Worm (Caenorhabditis elegans) whole organism, L4 larva: ENCODE results near the gene C11E4.6.

ENCODE experiments used
- D1046.2 ChIP-seq: fragments of 200-800 bp; sonication (Bioruptor generic); IDR thresholded peaks from 2 replicates; pipeline ENCODE4 v1.3.6; 2022; ENCODE audit warnings: missing genetic modification characterization, missing compliant biosample characterization
- R02D3.7 ChIP-seq: fragments of 150-350 bp; sonication (generic microtip); optimal IDR thresholded peaks from 3 replicates; lab custom pipeline; 2014; ENCODE audit warnings: missing biosample characterization, missing genetic modification characterization
- Y48G9A.11 ChIP-seq: fragments of 200-800 bp; sonication (Bioruptor generic); IDR thresholded peaks from 2 replicates; pipeline ENCODE4 v1.3.6; 2022; ENCODE audit warnings: missing genetic modification reagents, missing genetic modification characterization, missing compliant biosample characterization
- Y5F2A.4 ChIP-seq: fragments of 200-800 bp; sonication (Bioruptor generic); optimal IDR thresholded peaks from 2 replicates; lab custom pipeline; 2018; ENCODE audit warnings: mild to moderate bottlenecking, missing genetic modification characterization, missing compliant biosample characterization
- ZK337.2 ChIP-seq: fragments of 200-800 bp; sonication (Bioruptor generic); IDR thresholded peaks from 2 replicates; pipeline ENCODE4 v1.3.6; 2022; ENCODE audit warnings: missing genetic modification reagents, missing genetic modification characterization, missing compliant biosample characterization
- ceh-20 ChIP-seq: fragments of 200-800 bp; sonication (Bioruptor generic); IDR thresholded peaks from 2 replicates; pipeline ENCODE4 v1.3.6; 2022; ENCODE audit warnings: missing genetic modification reagents, missing genetic modification characterization, missing compliant biosample characterization
- ceh-32 ChIP-seq: sonication (generic microtip); optimal IDR thresholded peaks from 2 replicates; lab custom pipeline; 2016; ENCODE audit warnings: mild to moderate bottlenecking, missing genetic modification characterization, missing compliant biosample characterization; ENCODE audit not compliant: poor library complexity
- ceh-62 ChIP-seq: sonication (generic microtip); optimal IDR thresholded peaks from 2 replicates; lab custom pipeline; 2017; ENCODE audit warnings: missing biosample characterization, missing genetic modification characterization
- ces-1 ChIP-seq: fragments of 150-350 bp; sonication (generic microtip); optimal IDR thresholded peaks from 4 replicates; lab custom pipeline; 2014; ENCODE audit warnings: missing biosample characterization, missing genetic modification reagents, missing genetic modification characterization
- cey-2 ChIP-seq: sonication (generic microtip); optimal IDR thresholded peaks from 3 replicates; lab custom pipeline; 2017; ENCODE audit warnings: missing genetic modification characterization, mild to moderate bottlenecking, missing compliant biosample characterization, antibody characterized with exemption, borderline replicate concordance; ENCODE audit not compliant: insufficient read depth
- ctbp-1 ChIP-seq: fragments of 200-800 bp; sonication (Bioruptor generic); IDR thresholded peaks from 2 replicates; pipeline ENCODE4 v1.3.6; 2022; ENCODE audit warnings: missing genetic modification reagents, missing genetic modification characterization, missing compliant biosample characterization
- daf-12 ChIP-seq: fragments of 150-350 bp; optimal IDR thresholded peaks from 2 replicates; lab custom pipeline; 2014; ENCODE audit warnings: missing biosample characterization, missing genetic modification reagents, missing genetic modification characterization
- daf-19 ChIP-seq: fragments of 200-800 bp; sonication (Bioruptor generic); conservative IDR thresholded peaks from 2 replicates; pipeline ENCODE4 v1.3.6; 2022; ENCODE audit warnings: missing genetic modification characterization, missing compliant biosample characterization
- daf-8 ChIP-seq: fragments of 200-800 bp; sonication (Bioruptor generic); IDR thresholded peaks from 2 replicates; pipeline ENCODE4 v1.3.6; 2022; ENCODE audit warnings: missing genetic modification characterization, missing compliant biosample characterization
- dmd-6 ChIP-seq: fragments of 200-800 bp; sonication (Bioruptor generic); IDR thresholded peaks from 2 replicates; pipeline ENCODE4 v1.3.6; 2022; ENCODE audit warnings: missing genetic modification reagents, missing genetic modification characterization, missing compliant biosample characterization
- dmd-8 ChIP-seq: fragments of 200-800 bp; sonication (Bioruptor generic); IDR thresholded peaks from 2 replicates; pipeline ENCODE4 v1.3.6; 2022; ENCODE audit warnings: missing genetic modification characterization, missing compliant biosample characterization
- dve-1 ChIP-seq: sonication (generic microtip); optimal IDR thresholded peaks from 2 replicates; lab custom pipeline; 2017; ENCODE audit warnings: antibody characterized with exemption, mild to moderate bottlenecking, missing genetic modification characterization, missing compliant biosample characterization; ENCODE audit not compliant: insufficient read depth
- egl-43 ChIP-seq: fragments of 200-800 bp; sonication (Bioruptor generic); IDR thresholded peaks from 2 replicates; pipeline ENCODE4 v1.3.6; 2022; ENCODE audit warnings: missing genetic modification reagents, missing genetic modification characterization, missing compliant biosample characterization
- hif-1 ChIP-seq, 2 experiments: sonication (generic microtip); optimal IDR thresholded peaks; 2 replicates each; lab custom pipeline; 2016 to 2017; ENCODE audit warnings: missing compliant biosample characterization in 2 of 2, missing genetic modification characterization in 2 of 2, missing genetic modification reagents in 2 of 2, missing genotype in 2 of 2, mild to moderate bottlenecking in 1 of 2
- hlh-11 ChIP-seq: fragments of 200-800 bp; sonication (Bioruptor generic); optimal IDR thresholded peaks from 2 replicates; lab custom pipeline; 2018; ENCODE audit warnings: mild to moderate bottlenecking, missing genetic modification characterization, missing compliant biosample characterization
- jun-1 ChIP-seq: fragments of 150-350 bp; optimal IDR thresholded peaks from 2 replicates; lab custom pipeline; 2014; ENCODE audit warnings: missing biosample characterization, missing genetic modification reagents, missing genetic modification characterization
- lim-7 ChIP-seq: fragments of 200-800 bp; sonication (Bioruptor generic); IDR thresholded peaks from 2 replicates; pipeline ENCODE4 v1.3.6; 2022; ENCODE audit warnings: missing genetic modification characterization, missing compliant biosample characterization
- lin-1 ChIP-seq: fragments of 200-800 bp; sonication (Bioruptor generic); IDR thresholded peaks from 2 replicates; pipeline ENCODE4 v1.3.6; 2022; ENCODE audit warnings: missing genetic modification reagents, missing genetic modification characterization, missing compliant biosample characterization
- lin-15B ChIP-seq: fragments of 150-350 bp; sonication (generic microtip); optimal IDR thresholded peaks from 3 replicates; lab custom pipeline; 2014; ENCODE audit warnings: missing biosample characterization, missing genetic modification characterization
- lin-38 ChIP-seq: fragments of 200-800 bp; sonication (Bioruptor generic); IDR thresholded peaks from 2 replicates; pipeline ENCODE4 v1.3.6; 2022; ENCODE audit warnings: missing genetic modification reagents, missing genetic modification characterization, missing compliant biosample characterization
- madf-5 ChIP-seq, 2 experiments: fragments of 200-800 bp; sonication (Bioruptor generic); IDR thresholded peaks; 2 replicates each; pipeline ENCODE4 v1.3.6; 2022; ENCODE audit warnings: missing compliant biosample characterization in 2 of 2, missing genetic modification characterization in 2 of 2
- madf-9 ChIP-seq: fragments of 200-800 bp; sonication (Bioruptor generic); conservative IDR thresholded peaks from 2 replicates; pipeline ENCODE4 v1.3.6; 2022; ENCODE audit warnings: missing genetic modification reagents, missing genetic modification characterization, missing compliant biosample characterization
- mdl-1 ChIP-seq, 2 experiments: fragments of 150-350 bp in 1 of 2; sonication (generic microtip) in 1 of 2; optimal IDR thresholded peaks; 2 replicates each; lab custom pipeline; 2014 to 2017; ENCODE audit warnings: missing biosample characterization in 2 of 2, missing genetic modification characterization in 2 of 2
- mdt-29 ChIP-seq: fragments of 200-800 bp; sonication (Bioruptor generic); IDR thresholded peaks from 2 replicates; pipeline ENCODE4 v1.3.6; 2022; ENCODE audit warnings: missing genetic modification reagents, missing genetic modification characterization, missing compliant biosample characterization
- mes-2 ChIP-seq: sonication (generic microtip); optimal IDR thresholded peaks from 2 replicates; lab custom pipeline; 2016; ENCODE audit warnings: missing genotype, mild to moderate bottlenecking, missing genetic modification characterization, missing compliant biosample characterization; ENCODE audit not compliant: poor library complexity, severe bottlenecking
- nhr-11 ChIP-seq: fragments of 150-350 bp; optimal IDR thresholded peaks from 2 replicates; lab custom pipeline; 2014; ENCODE audit warnings: missing biosample characterization, missing genetic modification characterization
- nhr-111 ChIP-seq: fragments of 200-800 bp; sonication (Bioruptor generic); optimal IDR thresholded peaks from 2 replicates; lab custom pipeline; 2018; ENCODE audit warnings: mild to moderate bottlenecking, missing genetic modification characterization, missing compliant biosample characterization
- nhr-237 ChIP-seq: sonication (generic microtip); optimal IDR thresholded peaks from 2 replicates; lab custom pipeline; 2017; ENCODE audit warnings: missing biosample characterization, missing genetic modification characterization
- nhr-28 ChIP-seq: fragments of 150-350 bp; optimal IDR thresholded peaks from 2 replicates; lab custom pipeline; 2014; ENCODE audit warnings: missing biosample characterization, missing genetic modification characterization
- nhr-42 ChIP-seq: fragments of 200-800 bp; sonication (Bioruptor generic); IDR thresholded peaks from 2 replicates; pipeline ENCODE4 v1.3.6; 2022; ENCODE audit warnings: missing genetic modification characterization, missing compliant biosample characterization
- nhr-6 ChIP-seq: fragments of 150-350 bp; optimal IDR thresholded peaks from 2 replicates; lab custom pipeline; 2014; ENCODE audit warnings: missing biosample characterization, missing genetic modification characterization
- nhr-76 ChIP-seq: fragments of 150-350 bp; optimal IDR thresholded peaks from 2 replicates; lab custom pipeline; 2014; ENCODE audit warnings: missing biosample characterization, missing genetic modification characterization
- pqm-1 ChIP-seq: sonication (generic microtip); optimal IDR thresholded peaks from 2 replicates; lab custom pipeline; 2017; ENCODE audit warnings: missing biosample characterization, missing genetic modification characterization
- rbr-2 ChIP-seq: sonication (generic microtip); optimal IDR thresholded peaks from 2 replicates; lab custom pipeline; 2016; ENCODE audit warnings: missing genotype, missing genetic modification characterization, missing compliant biosample characterization
- snpc-1.2 ChIP-seq: fragments of 200-800 bp; sonication (Bioruptor generic); IDR thresholded peaks from 2 replicates; pipeline ENCODE4 v1.3.6; 2022; ENCODE audit warnings: missing genetic modification reagents, missing genetic modification characterization, missing compliant biosample characterization
- tag-97 ChIP-seq: fragments of 200-800 bp; sonication (Bioruptor generic); IDR thresholded peaks from 2 replicates; pipeline ENCODE4 v1.3.6; 2022; ENCODE audit warnings: missing genetic modification characterization, missing compliant biosample characterization
- tra-1 ChIP-seq: fragments of 200-800 bp; sonication (Bioruptor generic); IDR thresholded peaks from 2 replicates; pipeline ENCODE4 v1.3.6; 2022; ENCODE audit warnings: missing genetic modification reagents, missing genetic modification characterization, missing compliant biosample characterization
- unc-39 ChIP-seq: sonication (generic microtip); optimal IDR thresholded peaks from 2 replicates; lab custom pipeline; 2017; ENCODE audit warnings: missing biosample characterization, missing genetic modification characterization
- unc-62 ChIP-seq, 3 experiments: fragments of 150-350 bp in 1 of 3; sonication (generic microtip); optimal IDR thresholded peaks in 2 of 3; peaks in 1 of 3; 1 replicate in 1 of 3; 2 replicates in 2 of 3; lab custom pipeline; 2014 to 2017; ENCODE audit warnings: missing biosample characterization in 3 of 3, missing genetic modification characterization in 3 of 3, missing genetic modification reagents in 3 of 3, missing genotype in 1 of 3
- zag-1 ChIP-seq: fragments of 150-350 bp; optimal IDR thresholded peaks from 2 replicates; lab custom pipeline; 2014; ENCODE audit warnings: missing biosample characterization, missing genetic modification characterization
- zfp-3 ChIP-seq: fragments of 200-800 bp; sonication (Bioruptor generic); conservative IDR thresholded peaks from 2 replicates; pipeline ENCODE4 v1.3.6; 2022; ENCODE audit warnings: missing genetic modification reagents, missing genetic modification characterization, missing compliant biosample characterization
- ztf-11 ChIP-seq: fragments of 150-350 bp; optimal IDR thresholded peaks from 2 replicates; lab custom pipeline; 2014; ENCODE audit warnings: missing biosample characterization, missing genetic modification characterization
- ztf-7 ChIP-seq: fragments of 150-350 bp; optimal IDR thresholded peaks from 2 replicates; lab custom pipeline; 2014; ENCODE audit warnings: missing biosample characterization, missing genetic modification characterization

The C11E4.6 gene

ce11 chrX:9637700-9638099, 27.3 kb downstream of the C11E4.6 start (continued):
- no peak for TF ChIP-seq nhr-237 (tag; lab: Kevin White, UChicago)
- TF ChIP-seq nhr-42 (GFP tag; lab: Robert Waterston, UW), result peak; percentile 89
- no peak for TF ChIP-seq mdl-1 (tag; optimal IDR thresholded peaks at IDR 0.05; lab: Kevin White, UChicago)
- no peak for TF ChIP-seq ztf-11 (tag; lab: Kevin White, UChicago)
- no peak for TF ChIP-seq ces-1 (GFP tag; lab: Kevin White, UChicago)
- TF ChIP-seq tag-97 (GFP tag; lab: Robert Waterston, UW), result 0 out of 2 replicates have a peak, but pooled peaks have one; percentile 65
- TF ChIP-seq daf-19 (GFP tag; lab: Robert Waterston, UW), result peak; percentile 87
- TF ChIP-seq lin-15B (tag; lab: Kevin White, UChicago), result no peak
- peak; percentile 85 for TF ChIP-seq mes-2
- TF ChIP-seq, all 104 proteins: peak for 62

- TF ChIP-seq lim-7 (no peak), Y48G9A.11 (GFP tag; lab: Robert Waterston, UW) (no peak), snpc-1.2 (GFP tag; lab: Robert Waterston, UW) (no peak), nhr-111 (GFP tag; lab: Kevin White, UChicago) (no peak), dmd-8 (GFP tag; lab: Robert Waterston, UW) (no peak), rbr-2 (no peak), ceh-20 (GFP tag; lab: Robert Waterston, UW) (no peak), lin-1 (GFP tag; lab: Robert Waterston, UW) (no peak), madf-5 (GFP tag; IDR thresholded peaks at IDR 0.05; lab: Robert Waterston, UW) (no peak), zag-1 (tag; lab: Kevin White, UChicago) (no peak), madf-9 (GFP tag; lab: Robert Waterston, UW) (no peak), ceh-62 (tag; lab: Kevin White, UChicago) (no peak), D1046.2 (GFP tag; lab: Robert Waterston, UW) (no peak), egl-43 (GFP tag; lab: Robert Waterston, UW) (no peak), unc-39 (tag; lab: Kevin White, UChicago) (no peak), ztf-7 (tag; lab: Kevin White, UChicago) (no peak), ceh-32 (tag; lab: Kevin White, UChicago) (no peak), lin-38 (no peak), dve-1 (tag; lab: Kevin White, UChicago) (peak; percentile 47), mdl-1 (tag; optimal IDR thresholded peaks at IDR 0.05; lab: Kevin White, UChicago) (peak in 1 of 2 experiments; percentile 32), R02D3.7 (tag; lab: Kevin White, UChicago) (no peak), cey-2 (tag; lab: Kevin White, UChicago) (no peak), mdt-29 (GFP tag; lab: Robert Waterston, UW) (no peak), daf-8 (GFP tag; lab: Robert Waterston, UW) (no peak), daf-12 (tag; lab: Kevin White, UChicago) (no peak), nhr-6 (tag; lab: Kevin White, UChicago) (no peak), tra-1 (no peak), hif-1 (tag; optimal IDR thresholded peaks at IDR 0.05; lab: Kevin White, UChicago) (peak in 1 of 2 experiments; percentile 8), ctbp-1 (GFP tag; lab: Robert Waterston, UW) (no peak), nhr-11 (tag; lab: Kevin White, UChicago) (no peak), nhr-28 (tag; lab: Kevin White, UChicago) (peak; percentile 60), nhr-76 (tag; lab: Kevin White, UChicago) (no peak), tag-97 (GFP tag; lab: Robert Waterston, UW) (no peak), ZK337.2 (GFP tag; lab: Robert Waterston, UW) (no peak), Y5F2A.4 (no peak), nhr-42 (GFP tag; lab: Robert Waterston, UW) (0 out of 2 replicates have a peak, but pooled peaks have one; percentile 29), dmd-6 (GFP tag; lab: Robert Waterston, UW) (no peak), pqm-1 (tag; lab: Kevin White, UChicago) (peak; percentile 48), zfp-3 (GFP tag; lab: Robert Waterston, UW) (no peak), jun-1 (tag; lab: Kevin White, UChicago) (no peak), unc-62 (GFP tag; optimal IDR thresholded peaks at IDR 0.05 in 1 of 2; lab: Kevin White, UChicago) (peak in 1 of 2 experiments; percentile 58), unc-62 (tag; optimal IDR thresholded peaks at IDR 0.05; lab: Kevin White, UChicago) (no peak), ces-1 (GFP tag; lab: Kevin White, UChicago) (no peak), hlh-11 (tag; lab: Kevin White, UChicago) (peak; percentile 42)
Measured at ce11 chrX:9638825-9639474, 28.6 kb downstream of the C11E4.6 start.
